Fruit fly (Drosophila melanogaster): ENCODE measurements around the gene CG31183.
A peak's percentile ranks its signal among the peaks of the same experiment; 100 is the strongest.

CG31183 gene

DNA sequence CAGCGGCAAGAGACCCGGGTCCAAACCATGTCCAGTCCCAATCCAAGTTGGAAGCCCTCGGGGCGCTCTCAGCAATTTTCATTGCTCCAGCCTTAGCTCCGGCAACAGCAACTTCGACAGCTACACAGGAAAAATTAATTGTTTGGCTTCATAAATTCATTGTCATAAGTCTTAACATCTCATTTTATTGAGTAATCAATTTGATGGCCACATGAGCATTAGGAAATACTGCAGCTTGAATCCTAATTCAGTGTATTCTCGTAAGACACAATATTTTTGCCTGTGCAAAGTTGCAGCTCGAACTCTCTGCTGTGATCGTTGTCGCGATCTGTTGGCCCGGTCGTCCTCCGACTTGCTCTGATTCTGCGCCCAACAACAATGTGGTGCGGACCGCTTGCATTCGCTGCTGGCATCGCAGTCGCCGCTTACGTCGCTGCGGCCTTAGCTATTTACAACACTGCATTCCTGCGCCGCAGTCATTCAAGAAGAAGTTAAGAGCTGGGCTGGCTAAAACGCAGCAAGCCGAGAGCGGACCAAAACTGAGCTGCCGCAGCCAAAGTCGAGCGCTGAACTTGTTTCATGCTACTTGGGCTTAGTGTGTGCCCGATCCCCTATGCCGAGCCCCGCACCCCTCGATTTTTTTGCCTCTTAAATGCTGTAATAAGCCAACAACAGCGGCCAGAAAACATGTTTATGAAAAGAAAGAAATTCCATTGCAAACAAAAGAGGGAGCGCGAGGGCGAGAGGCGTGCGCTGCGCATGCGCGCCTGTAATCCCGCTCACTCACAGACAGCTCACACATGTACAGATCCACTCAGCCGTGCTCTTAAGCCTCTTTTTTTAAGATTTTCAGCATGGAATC, 43.9 kb upstream of the CG31183 start (continued):
- peak; percentile 84 for TF ChIP-seq CG11294 (GFP tag; IDR thresholded peaks at IDR 0.05)
- TF ChIP-seq Eip78C (GFP tag), result peak; percentile 99
- TF ChIP-seq CG4318 (GFP tag; optimal IDR thresholded peaks at IDR 0.05), result peak; percentile 88
- peak; percentile 91 for TF ChIP-seq CG16779 (tag; optimal IDR thresholded peaks at IDR 0.05)
- TF ChIP-seq CG10631 (GFP tag; optimal IDR thresholded peaks at IDR 0.05), result peak; percentile 96
- peak; percentile 97 for TF ChIP-seq OdsH (GFP tag; optimal IDR thresholded peaks at IDR 0.05)
- TF ChIP-seq CG3919 (GFP tag; optimal IDR thresholded peaks at IDR 0.05), result peak; percentile 98
- peak; percentile 95 for TF ChIP-seq Sox15 (GFP tag; optimal IDR thresholded peaks at IDR 0.05)
- TF ChIP-seq CG34406 (GFP tag; optimal IDR thresholded peaks at IDR 0.05), result peak; percentile 95
- TF ChIP-seq CG10669 (GFP tag; optimal IDR thresholded peaks at IDR 0.05), result peak; percentile 96
- TF ChIP-seq acj6 (GFP tag; optimal IDR thresholded peaks at IDR 0.05), result peak; percentile 97
- TF ChIP-seq CG31627 (GFP tag; optimal IDR thresholded peaks at IDR 0.05), result peak; percentile 97
- TF ChIP-seq CG32006 (GFP tag; optimal IDR thresholded peaks at IDR 0.05), result peak; percentile 94
- no peak for TF ChIP-seq fkh (GFP tag; optimal IDR thresholded peaks at IDR 0.05)
- peak; percentile 97 for TF ChIP-seq topi (GFP tag; optimal IDR thresholded peaks at IDR 0.05)
- TF ChIP-seq CG8119 (GFP tag; IDR thresholded peaks at IDR 0.05), result peak; percentile 94
- TF ChIP-seq CG15336 (GFP tag; IDR thresholded peaks at IDR 0.05), result peak; percentile 95
- peak; percentile 75 for TF ChIP-seq Blimp-1 (GFP tag; optimal IDR thresholded peaks at IDR 0.05)
- TF ChIP-seq Lpt (GFP tag; optimal IDR thresholded peaks at IDR 0.05), result peak; percentile 86
- TF ChIP-seq esn (GFP tag; optimal IDR thresholded peaks at IDR 0.05), result peak; percentile 98
- TF ChIP-seq CG8319 (GFP tag; optimal IDR thresholded peaks at IDR 0.05), result peak; percentile 94
- TF ChIP-seq CG6808 (GFP tag; optimal IDR thresholded peaks at IDR 0.05), result peak; percentile 85
- TF ChIP-seq Hr39 (GFP tag; optimal IDR thresholded peaks at IDR 0.05), result peak; percentile 98
- TF ChIP-seq Met (GFP tag; optimal IDR thresholded peaks at IDR 0.05), result peak; percentile 98
- TF ChIP-seq dac (GFP tag; optimal IDR thresholded peaks at IDR 0.05), result peak; percentile 78
- TF ChIP-seq CG6163 (GFP tag; IDR thresholded peaks at IDR 0.05), result peak; percentile 98
- TF ChIP-seq dsx (GFP tag; optimal IDR thresholded peaks at IDR 0.05; ENCODE audit: poor library complexity, severe bottlenecking), result peak; percentile 94
- peak; percentile 96 for TF ChIP-seq lz (GFP tag; optimal IDR thresholded peaks at IDR 0.05)

DNA sequence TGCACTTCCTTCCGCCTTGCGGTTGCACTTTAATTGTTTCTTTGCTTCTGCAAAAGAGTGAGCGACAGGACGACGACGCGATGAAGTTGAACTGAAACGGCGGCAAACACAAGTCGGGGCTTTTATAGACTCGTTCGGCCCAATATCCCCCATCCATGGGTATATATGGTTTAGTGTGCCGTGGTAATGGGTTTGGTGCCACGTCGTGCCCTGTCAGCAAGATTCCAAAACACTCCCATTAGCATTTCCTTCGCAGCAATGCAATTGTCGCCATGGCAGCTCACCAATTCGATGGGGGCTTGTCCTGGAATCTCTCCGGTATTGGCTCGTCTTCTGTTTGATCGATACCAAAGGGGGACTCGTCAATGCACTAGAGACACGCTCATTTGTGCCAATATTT, 42.2 kb upstream of the CG31183 start, which contains the start of gene CG45105:
CG45105 (minus strand) TSS at position 101 of the 400 bp plus-strand sequence.
- TF ChIP-seq Lpt (GFP tag; optimal IDR thresholded peaks at IDR 0.05) (no peak), CG31627 (GFP tag; optimal IDR thresholded peaks at IDR 0.05) (no peak), CG8319 (GFP tag; optimal IDR thresholded peaks at IDR 0.05) (no peak), Hr4 (GFP tag; optimal IDR thresholded peaks at IDR 0.05) (no peak), fd59A (GFP tag; optimal IDR thresholded peaks at IDR 0.05) (no peak), topi (GFP tag; optimal IDR thresholded peaks at IDR 0.05) (no peak), fd85E (GFP tag; optimal IDR thresholded peaks at IDR 0.05) (no peak), Eip93F (GFP tag; optimal IDR thresholded peaks at IDR 0.05) (no peak), CG1621 (tag; optimal IDR thresholded peaks at IDR 0.05) (no peak), CG32006 (GFP tag; optimal IDR thresholded peaks at IDR 0.05) (no peak), achi (GFP tag; optimal IDR thresholded peaks at IDR 0.05) (no peak), CG10669 (GFP tag; optimal IDR thresholded peaks at IDR 0.05) (no peak), CG16779 (tag; optimal IDR thresholded peaks at IDR 0.05) (no peak), net (GFP tag; optimal IDR thresholded peaks at IDR 0.05) (no peak), salr (GFP tag; optimal IDR thresholded peaks at IDR 0.05) (no peak), ss (GFP tag; optimal IDR thresholded peaks at IDR 0.05) (no peak), CG34406 (GFP tag; optimal IDR thresholded peaks at IDR 0.05) (no peak), CG11902 (GFP tag; optimal IDR thresholded peaks at IDR 0.05) (no peak)

Measured in whole organism, prepupa.